Worm (Caenorhabditis elegans): ENCODE measurements around the gene gcy-34.

The gcy-34 gene

ce11 chrV:13385798-13386197 is at the start of gene gcy-34:
Gene gcy-34, minus strand, starts transcription at chrV:13385898.
- TF ChIP-seq ceh-16 (tag; optimal IDR thresholded peaks at IDR 0.05) (no peak), egl-5 (tag; optimal IDR thresholded peaks at IDR 0.05) (no peak), nhr-11 (tag; optimal IDR thresholded peaks at IDR 0.05) (no peak)

DNA sequence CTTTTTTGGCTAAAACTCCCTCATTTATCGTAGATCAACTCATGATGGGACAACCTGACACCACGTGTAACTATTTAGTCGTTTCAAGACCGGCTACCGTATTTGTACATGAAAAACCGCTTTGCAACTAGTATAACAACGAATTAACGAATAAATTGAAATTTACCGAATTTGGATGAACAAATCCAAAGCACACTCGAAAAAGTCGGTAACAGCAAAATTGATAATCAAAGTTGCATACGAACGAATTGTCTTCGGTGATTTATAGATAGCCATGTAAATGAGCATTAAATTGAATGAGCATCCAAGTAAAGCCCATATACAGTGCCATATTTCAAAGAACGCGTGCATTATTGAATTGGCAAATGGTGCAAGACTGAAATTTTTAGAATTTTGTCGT is 46.7 kb upstream of the gcy-34 start, which contains the start of gene srd-17:
TSS of gene srd-17 (minus strand) at position 351 of the 400 bp plus-strand sequence.
- TF ChIP-seq ceh-9 (tag; optimal IDR thresholded peaks at IDR 0.05), result no peak
- TF ChIP-seq fkh-10 (GFP tag; optimal IDR thresholded peaks at IDR 0.05), result no peak
- no peak for TF ChIP-seq unc-62 (GFP tag; optimal IDR thresholded peaks at IDR 0.05)
- TF ChIP-seq nfya-1 (tag; optimal IDR thresholded peaks at IDR 0.05; ENCODE audit: insufficient read depth), result no peak
- no peak for TF ChIP-seq mml-1 (tag; optimal IDR thresholded peaks at IDR 0.05)
- TF ChIP-seq aly-2 (tag; optimal IDR thresholded peaks at IDR 0.05), result no peak
- TF ChIP-seq skn-1 (tag; optimal IDR thresholded peaks at IDR 0.05), result no peak
- no peak for TF ChIP-seq nhr-23 (tag; optimal IDR thresholded peaks at IDR 0.05)
- TF ChIP-seq lsy-12 (tag; optimal IDR thresholded peaks at IDR 0.05), result no peak
- TF ChIP-seq jun-1 (tag; optimal IDR thresholded peaks at IDR 0.05), result no peak
- no peak for TF ChIP-seq elt-1 (tag; optimal IDR thresholded peaks at IDR 0.05)
- no peak for TF ChIP-seq ZK546.5 (tag; optimal IDR thresholded peaks at IDR 0.05)
- TF ChIP-seq nhr-77 (tag; optimal IDR thresholded peaks at IDR 0.05), result no peak
- no peak for TF ChIP-seq tbx-2 (tag; optimal IDR thresholded peaks at IDR 0.05)
- TF ChIP-seq ztf-4 (tag; optimal IDR thresholded peaks at IDR 0.05), result no peak
- TF ChIP-seq unc-39 (tag; optimal IDR thresholded peaks at IDR 0.05), result no peak
- TF ChIP-seq elt-2 (tag; optimal IDR thresholded peaks at IDR 0.05), result no peak
- TF ChIP-seq pqm-1 (tag; optimal IDR thresholded peaks at IDR 0.05), result no peak
- TF ChIP-seq ztf-11 (tag; optimal IDR thresholded peaks at IDR 0.05), result no peak

- no peak for TF ChIP-seq ceh-82 (tag; optimal IDR thresholded peaks at IDR 0.05)
- TF ChIP-seq nhr-76 (tag; optimal IDR thresholded peaks at IDR 0.05), result no peak
- no peak for TF ChIP-seq nhr-43 (tag; optimal IDR thresholded peaks at IDR 0.05; ENCODE audit: poor library complexity, severe bottlenecking)
- no peak for TF ChIP-seq ztf-4 (tag; optimal IDR thresholded peaks at IDR 0.05)
- TF ChIP-seq tbx-2 (tag; optimal IDR thresholded peaks at IDR 0.05), result no peak
- no peak for TF ChIP-seq skn-1 (tag; optimal IDR thresholded peaks at IDR 0.05)
- TF ChIP-seq ZK546.5 (tag; optimal IDR thresholded peaks at IDR 0.05), result no peak
- TF ChIP-seq nhr-11 (tag; optimal IDR thresholded peaks at IDR 0.05), result no peak
- TF ChIP-seq unc-62 (GFP tag; optimal IDR thresholded peaks at IDR 0.05), result no peak
- no peak for TF ChIP-seq eor-1 (tag; optimal IDR thresholded peaks at IDR 0.05)
- no peak for TF ChIP-seq unc-39 (tag; optimal IDR thresholded peaks at IDR 0.05)
- TF ChIP-seq elt-3 (tag; optimal IDR thresholded peaks at IDR 0.05), result no peak
Observed at ce11 chrV:13428660-13429059, 43.0 kb upstream of the gcy-34 start, which contains the start of gene srd-19. Gene srd-19, minus strand, starts transcription at chrV:13428760.

DNA sequence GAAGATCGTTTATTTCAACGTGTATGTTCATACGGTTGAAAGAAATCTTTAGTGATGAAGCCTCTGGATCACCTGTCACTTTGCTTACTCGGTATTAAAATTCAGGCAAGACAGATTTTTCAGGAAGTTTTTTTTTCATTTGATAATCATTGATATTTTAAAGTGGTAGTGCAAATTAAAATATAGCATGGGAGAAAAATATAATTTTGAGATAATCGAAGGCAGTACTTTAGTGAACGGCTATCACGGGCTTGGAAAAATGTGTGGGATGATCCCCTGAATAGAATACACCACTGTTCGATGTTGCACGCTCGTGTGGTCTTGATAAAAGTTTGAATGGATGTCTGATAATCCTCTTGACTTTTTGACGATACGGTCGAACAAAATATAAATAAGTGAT is 41.7 kb upstream of the gcy-34 start:
- TF ChIP-seq ceh-16 (tag; optimal IDR thresholded peaks at IDR 0.05) (no peak), ZK546.5 (tag; optimal IDR thresholded peaks at IDR 0.05) (no peak), aly-2 (tag; optimal IDR thresholded peaks at IDR 0.05) (no peak), mdl-1 (tag; optimal IDR thresholded peaks at IDR 0.05) (no peak), fkh-2 (tag; optimal IDR thresholded peaks at IDR 0.05) (no peak), egl-5 (tag; optimal IDR thresholded peaks at IDR 0.05) (no peak), jun-1 (tag; optimal IDR thresholded peaks at IDR 0.05) (no peak), pqm-1 (tag; optimal IDR thresholded peaks at IDR 0.05) (no peak), tbx-2 (tag; optimal IDR thresholded peaks at IDR 0.05) (no peak), unc-62 (GFP tag; optimal IDR thresholded peaks at IDR 0.05) (no peak), nhr-237 (tag; optimal IDR thresholded peaks at IDR 0.05) (no peak), nhr-77 (tag; optimal IDR thresholded peaks at IDR 0.05) (no peak), fos-1 (tag; optimal IDR thresholded peaks at IDR 0.05) (no peak), fkh-10 (GFP tag; optimal IDR thresholded peaks at IDR 0.05) (no peak), daf-12 (tag; optimal IDR thresholded peaks at IDR 0.05) (no peak), ama-1 (optimal IDR thresholded peaks at IDR 0.05) (no peak), nhr-12 (tag; optimal IDR thresholded peaks at IDR 0.05) (no peak), elt-2 (tag; optimal IDR thresholded peaks at IDR 0.05) (no peak)

DNA sequence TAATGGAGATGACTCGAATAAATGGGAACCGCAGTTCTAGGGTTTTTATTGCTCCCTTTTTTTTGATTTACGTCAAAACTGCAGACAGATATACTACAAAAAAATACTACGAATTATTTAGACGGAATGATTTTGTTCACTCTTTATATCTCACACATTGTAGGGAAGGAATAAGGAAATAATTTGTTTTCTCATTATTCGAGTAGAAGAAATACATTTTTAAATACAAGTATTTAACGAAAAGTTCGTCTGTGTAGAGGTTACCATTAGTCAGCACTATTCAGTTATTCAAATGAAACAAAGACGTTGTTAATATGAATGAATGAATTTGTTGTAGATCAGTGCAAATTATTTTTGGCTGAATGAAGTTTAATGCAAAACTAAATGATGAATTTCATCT is 41.1 kb upstream of the gcy-34 start, which contains the start of gene srd-18:
TSS of gene srd-18 (minus strand) at position 101 of the 400 bp plus-strand sequence.
- no peak for TF ChIP-seq fkh-10 (GFP tag; optimal IDR thresholded peaks at IDR 0.05)
- TF ChIP-seq ama-1 (optimal IDR thresholded peaks at IDR 0.05), result no peak
- no peak for TF ChIP-seq mml-1 (tag; optimal IDR thresholded peaks at IDR 0.05)
- TF ChIP-seq eor-1 (tag; optimal IDR thresholded peaks at IDR 0.05), result no peak
- TF ChIP-seq nhr-25 (tag; optimal IDR thresholded peaks at IDR 0.05), result no peak
- no peak for TF ChIP-seq nhr-237 (tag; optimal IDR thresholded peaks at IDR 0.05)
- TF ChIP-seq snpc-4 (tag; optimal IDR thresholded peaks at IDR 0.05), result no peak
- TF ChIP-seq fos-1 (tag; optimal IDR thresholded peaks at IDR 0.05), result no peak
- TF ChIP-seq hmg-11 (tag; optimal IDR thresholded peaks at IDR 0.05), result no peak
- TF ChIP-seq egl-27 (tag; optimal IDR thresholded peaks at IDR 0.05), result no peak
